Worm (Caenorhabditis elegans) whole organism, L2 larva: Measurements from ENCODE around the gene col-141.

Experiments used
- ama-1 ChIP-seq: fragments of 150-350 bp; optimal IDR thresholded peaks from 2 replicates; lab custom pipeline; 2018; ENCODE audit warnings: inconsistent platforms
- ztf-11 ChIP-seq: sonication (generic microtip); optimal IDR thresholded peaks from 2 replicates; lab custom pipeline; 2017; ENCODE audit warnings: missing biosample characterization, missing genetic modification characterization

DNA sequence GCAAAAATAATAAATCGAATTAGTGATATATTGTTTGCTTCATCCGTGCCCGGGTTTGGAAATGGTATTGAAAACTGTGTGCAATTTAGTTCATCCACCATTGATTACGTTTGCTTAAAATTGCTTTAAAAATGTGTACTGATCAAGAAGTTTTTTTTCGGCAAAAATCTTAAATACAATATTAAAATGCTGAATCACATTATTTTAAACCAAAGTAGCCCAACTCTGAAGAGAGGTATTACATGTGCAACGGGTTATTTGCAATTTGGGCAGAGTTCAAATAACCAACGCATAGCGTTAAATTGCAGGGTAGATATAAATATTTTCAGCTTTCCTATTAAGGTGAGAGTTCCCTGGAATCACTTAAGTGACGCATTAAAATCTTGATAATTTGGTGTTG is 12.3 kb upstream of the col-141 start, which contains the start of gene dmsr-14:
- no peak for TF ChIP-seq ama-1
- TF ChIP-seq ztf-11 (tag; lab: Kevin White, UChicago): no peak
